Worm (Caenorhabditis elegans): ENCODE data around the gene gbf-1.

DNA sequence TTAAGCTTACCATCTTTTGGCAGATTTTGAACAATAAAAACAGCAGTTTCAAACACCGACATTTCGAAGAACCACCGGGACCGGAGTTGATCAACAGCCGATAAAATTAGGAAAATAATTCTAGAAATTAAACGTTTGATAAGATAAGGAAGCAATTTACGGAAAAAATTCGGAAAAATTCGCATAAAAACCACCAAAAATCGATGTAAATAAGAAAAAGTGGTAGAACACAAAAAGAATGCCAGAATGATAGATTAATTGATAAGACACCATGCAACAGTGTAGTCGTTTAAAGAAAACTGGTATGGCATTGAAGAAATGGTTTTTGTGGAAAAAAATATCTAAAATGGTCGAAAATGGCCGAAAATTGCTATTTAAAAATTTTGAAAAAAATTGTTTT lies 48.9 kb upstream of the gbf-1 start, which contains the start of gene maa-1:
- TF ChIP-seq nhr-237 (tag; optimal IDR thresholded peaks at IDR 0.05): no peak
- no peak for TF ChIP-seq nhr-12 (tag; optimal IDR thresholded peaks at IDR 0.05)
- TF ChIP-seq R02D3.7 (tag; optimal IDR thresholded peaks at IDR 0.05): no peak
- no peak for TF ChIP-seq alr-1 (tag; optimal IDR thresholded peaks at IDR 0.05)
- TF ChIP-seq unc-62 (GFP tag; optimal IDR thresholded peaks at IDR 0.05): no peak
- no peak for TF ChIP-seq mab-5 (tag; optimal IDR thresholded peaks at IDR 0.05)
- TF ChIP-seq lin-39 (tag; optimal IDR thresholded peaks at IDR 0.05): no peak
- TF ChIP-seq mdl-1 (tag; optimal IDR thresholded peaks at IDR 0.05): no peak
- no peak for TF ChIP-seq egl-27 (tag; optimal IDR thresholded peaks at IDR 0.05)
- no peak for TF ChIP-seq ztf-11 (tag; optimal IDR thresholded peaks at IDR 0.05)
